Worm (Caenorhabditis elegans): ENCODE measurements around the gene F45F2.11.

Gene F45F2.11

DNA sequence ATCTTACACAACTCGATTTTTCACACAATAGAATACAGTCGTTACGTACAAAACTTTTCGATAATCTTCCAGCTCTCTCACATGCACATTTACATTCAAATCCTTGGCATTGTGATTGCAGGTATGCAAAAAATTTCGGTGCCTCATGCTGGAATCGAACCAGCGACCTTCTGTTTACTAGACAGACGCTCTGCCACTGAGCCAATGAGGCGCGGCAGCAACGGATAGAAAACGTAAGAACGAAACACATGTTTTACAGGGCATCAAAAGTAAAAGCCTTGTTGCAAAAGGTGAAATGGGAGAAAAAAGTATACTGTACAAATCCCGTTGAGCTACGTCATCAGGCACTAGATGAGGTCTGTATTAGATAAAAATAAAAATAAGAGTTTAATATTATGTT lies 24.7 kb downstream of the F45F2.11 start (continued):
- TF ChIP-seq rpc-1 (optimal IDR thresholded peaks at IDR 0.05) (peak; percentile 72), rpc-1 (tag; optimal IDR thresholded peaks at IDR 0.05) (peak; percentile 88), nfya-1 (tag; optimal IDR thresholded peaks at IDR 0.05; ENCODE audit: borderline replicate concordance, insufficient read depth) (no peak), pbrm-1 (GFP tag; IDR thresholded peaks at IDR 0.05) (peak; percentile 58; the same call in 1 of the 2 replicates), egl-18 (GFP tag; IDR thresholded peaks at IDR 0.05) (no peak)

DNA sequence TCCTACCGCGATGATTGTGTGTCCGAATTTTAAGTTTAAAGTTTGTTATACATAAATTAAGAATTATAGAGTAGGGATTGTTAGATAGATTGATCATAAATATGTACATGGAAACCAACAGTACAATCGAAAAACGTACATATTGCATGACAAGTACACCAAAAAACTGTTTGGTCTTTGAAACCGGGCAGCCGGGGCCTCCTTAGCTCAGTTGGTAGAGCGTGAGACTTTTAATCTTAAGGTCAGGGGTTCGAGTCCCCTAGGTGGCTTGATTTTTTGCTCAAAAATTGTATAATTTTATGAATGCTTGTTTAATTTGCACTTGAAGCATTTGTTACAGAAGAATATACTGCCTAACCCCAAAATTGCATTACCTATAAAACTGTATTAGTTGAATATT lies 25.6 kb downstream of the F45F2.11 start:
- peak; percentile 56 for TF ChIP-seq nhr-90 (tag; optimal IDR thresholded peaks at IDR 0.05)
- TF ChIP-seq snpc-3.4 (tag; optimal IDR thresholded peaks at IDR 0.05), result peak; percentile 25
- TF ChIP-seq die-1 (tag; optimal IDR thresholded peaks at IDR 0.05), result peak; percentile 69
- peak; percentile 90 for TF ChIP-seq tbp1 (GFP tag; optimal IDR thresholded peaks at IDR 0.05)
- TF ChIP-seq ceh-40 (GFP tag; IDR thresholded peaks at IDR 0.05), result peak; percentile 74; the same call in 1 of the 2 replicates
- TF ChIP-seq hmg-1.2 (GFP tag; IDR thresholded peaks at IDR 0.05), result peak; percentile 60
- 0 out of 2 replicates have a peak, but pooled peaks have one; percentile 19 for TF ChIP-seq Y79H2A.3 (GFP tag; conservative IDR thresholded peaks at IDR 0.05)
- peak; percentile 56 for TF ChIP-seq him-1 (tag; optimal IDR thresholded peaks at IDR 0.05)
- peak; percentile 32 for TF ChIP-seq attf-5 (GFP tag; optimal IDR thresholded peaks at IDR 0.05)
- TF ChIP-seq attf-6 (GFP tag; IDR thresholded peaks at IDR 0.05), result no peak
- no peak for TF ChIP-seq ceh-100 (GFP tag; IDR thresholded peaks at IDR 0.05)
- TF ChIP-seq aptf-2 (GFP tag; conservative IDR thresholded peaks at IDR 0.05), result no peak
- TF ChIP-seq lin-26 (GFP tag; IDR thresholded peaks at IDR 0.05), result peak; percentile 91
- 0 out of 2 replicates have a peak, but pooled peaks have one; percentile 34 for TF ChIP-seq egl-44 (GFP tag; IDR thresholded peaks at IDR 0.05)
- no peak for TF ChIP-seq snpc-4 (GFP tag; optimal IDR thresholded peaks at IDR 0.05)
- peak in 1 of 4 experiments; percentile 74 for TF ChIP-seq snpc-4 (tag; optimal IDR thresholded peaks at IDR 0.05)
- TF ChIP-seq ccch-3 (GFP tag; optimal IDR thresholded peaks at IDR 0.05), result no peak
- TF ChIP-seq dox-1 (GFP tag; IDR thresholded peaks at IDR 0.05), result peak; percentile 66
- TF ChIP-seq sptf-2 (GFP tag; optimal IDR thresholded peaks at IDR 0.05), result peak; percentile 74
- TF ChIP-seq snpc-1.1 (tag; optimal IDR thresholded peaks at IDR 0.05; ENCODE audit: insufficient read depth), result peak; percentile 29
- TF ChIP-seq ceh-91 (GFP tag; IDR thresholded peaks at IDR 0.05), result no peak
- no peak for TF ChIP-seq F55B11.4 (tag; optimal IDR thresholded peaks at IDR 0.05; ENCODE audit: borderline replicate concordance, insufficient read depth)
- TF ChIP-seq rcor-1 (GFP tag; IDR thresholded peaks at IDR 0.05), result 0 out of 2 replicates have a peak, but pooled peaks have one; percentile 17
- peak; percentile 71 for TF ChIP-seq D2030.7 (GFP tag; IDR thresholded peaks at IDR 0.05)
- TF ChIP-seq madf-6 (GFP tag; IDR thresholded peaks at IDR 0.05), result peak; percentile 52; the same call in 1 of the 2 replicates
- peak; percentile 48 for TF ChIP-seq rpc-1 (optimal IDR thresholded peaks at IDR 0.05)
- TF ChIP-seq rpc-1 (tag; optimal IDR thresholded peaks at IDR 0.05), result peak; percentile 78
- TF ChIP-seq F57A8.1 (GFP tag; optimal IDR thresholded peaks at IDR 0.05), result peak; percentile 63
- no peak for TF ChIP-seq F33H1.4 (GFP tag; IDR thresholded peaks at IDR 0.05)
- TF ChIP-seq dpff-1 (tag; optimal IDR thresholded peaks at IDR 0.05), result no peak
- peak; percentile 66 for TF ChIP-seq B0261.1 (tag; optimal IDR thresholded peaks at IDR 0.05)
- TF ChIP-seq Y53F4B.3 (GFP tag; IDR thresholded peaks at IDR 0.05), result 0 out of 2 replicates have a peak, but pooled peaks have one; percentile 26
- TF ChIP-seq ztf-25 (GFP tag; IDR thresholded peaks at IDR 0.05), result peak; percentile 71; the same call in 1 of the 2 replicates
- peak; percentile 54 for TF ChIP-seq ztf-18 (tag; optimal IDR thresholded peaks at IDR 0.05)
- TF ChIP-seq lsl-1 (GFP tag; optimal IDR thresholded peaks at IDR 0.05), result peak; percentile 28
- TF ChIP-seq pbrm-1 (GFP tag; IDR thresholded peaks at IDR 0.05), result peak; percentile 50

Measured in whole organism, young adult.